Worm (Caenorhabditis elegans): ENCODE data around the gene E04F6.15.

- TF ChIP-seq ama-1 (optimal IDR thresholded peaks at IDR 0.05) (no peak), aly-2 (tag; optimal IDR thresholded peaks at IDR 0.05) (no peak), unc-62 (GFP tag; optimal IDR thresholded peaks at IDR 0.05 in 1 of 2) (peak in 1 of 2 experiments; percentile 68), unc-62 (tag; optimal IDR thresholded peaks at IDR 0.05) (no peak), zag-1 (tag; optimal IDR thresholded peaks at IDR 0.05) (no peak)
Observed at ce11 chrII:7239705-7240104, 29.6 kb upstream of the E04F6.15 start.
